Worm (Caenorhabditis elegans): ENCODE results near the gene grl-10.

- no peak for TF ChIP-seq lin-1 (GFP tag; IDR thresholded peaks at IDR 0.05)
- no peak for TF ChIP-seq fos-1 (tag; optimal IDR thresholded peaks at IDR 0.05)
- no peak for TF ChIP-seq pqm-1 (tag; optimal IDR thresholded peaks at IDR 0.05)
- TF ChIP-seq nhr-10 (tag; optimal IDR thresholded peaks at IDR 0.05) = no peak
- TF ChIP-seq daf-12 (tag; optimal IDR thresholded peaks at IDR 0.05) = no peak
- no peak for TF ChIP-seq unc-39 (tag; optimal IDR thresholded peaks at IDR 0.05)
- peak in 1 of 2 experiments; percentile 74 for TF ChIP-seq daf-16 (GFP tag; optimal IDR thresholded peaks at IDR 0.05)
- TF ChIP-seq daf-16 (tag; optimal IDR thresholded peaks at IDR 0.05) = no peak
- TF ChIP-seq T26A8.4 (GFP tag; IDR thresholded peaks at IDR 0.05) = no peak
- TF ChIP-seq mdl-1 (tag; optimal IDR thresholded peaks at IDR 0.05) = no peak
- TF ChIP-seq pha-4 (GFP tag; IDR thresholded peaks at IDR 0.05) = no peak
- TF ChIP-seq pha-4 (tag; optimal IDR thresholded peaks at IDR 0.05) = no peak
- TF ChIP-seq fkh-10 (GFP tag; optimal IDR thresholded peaks at IDR 0.05) = no peak
- no peak for TF ChIP-seq tag-97 (GFP tag; IDR thresholded peaks at IDR 0.05)
- TF ChIP-seq ces-1 (GFP tag; optimal IDR thresholded peaks at IDR 0.05) = no peak
These were observed 48.3 kb downstream of the grl-10 start for ce11 chrV:7822655-7823054.
